Worm (Caenorhabditis elegans) whole organism, mixed stage, embryonic: ENCODE data around the gene F08G2.7.

ENCODE experiments used
- M03D4.4 ChIP-seq: sonication (generic microtip); optimal IDR thresholded peaks from 2 replicates; lab custom pipeline; 2017; ENCODE audit warnings: mild to moderate bottlenecking, missing genetic modification characterization, missing compliant biosample characterization
- bed-3 ChIP-seq: fragments of 200-800 bp; sonication (Bioruptor generic); optimal IDR thresholded peaks from 3 replicates; lab custom pipeline; 2018; ENCODE audit warnings: mild to moderate bottlenecking, missing genetic modification characterization, moderate library complexity, missing compliant biosample characterization
- blmp-1 ChIP-seq: fragments of 150-350 bp; optimal IDR thresholded peaks from 2 replicates; lab custom pipeline; 2014; ENCODE audit warnings: missing biosample characterization, missing genetic modification characterization
- ceh-39 ChIP-seq: fragments of 150-350 bp; optimal IDR thresholded peaks from 2 replicates; lab custom pipeline; 2014; ENCODE audit warnings: missing biosample characterization, missing genetic modification characterization
- ceh-43 ChIP-seq: fragments of 200-800 bp; sonication (Bioruptor generic); optimal IDR thresholded peaks from 2 replicates; lab custom pipeline; 2018; ENCODE audit warnings: mild to moderate bottlenecking, missing genetic modification characterization, moderate library complexity, missing compliant biosample characterization
- ceh-83 ChIP-seq: fragments of 200-800 bp; sonication (Bioruptor generic); optimal IDR thresholded peaks from 2 replicates; lab custom pipeline; 2018; ENCODE audit warnings: mild to moderate bottlenecking, missing genetic modification characterization, missing compliant biosample characterization
- ces-1 ChIP-seq: fragments of 150-350 bp; optimal IDR thresholded peaks from 2 replicates; lab custom pipeline; 2014; ENCODE audit warnings: missing biosample characterization, missing genetic modification reagents, missing genetic modification characterization
- cnd-1 ChIP-seq: fragments of 200-800 bp; sonication (Bioruptor generic); optimal IDR thresholded peaks from 2 replicates; lab custom pipeline; 2018; ENCODE audit warnings: mild to moderate bottlenecking, missing genetic modification characterization, missing compliant biosample characterization
- drap-1 ChIP-seq: fragments of 200-800 bp; sonication (Bioruptor generic); optimal IDR thresholded peaks from 3 replicates; lab custom pipeline; 2018; ENCODE audit warnings: mild to moderate bottlenecking, missing genetic modification characterization, missing compliant biosample characterization
- elt-1 ChIP-seq: sonication (generic microtip); optimal IDR thresholded peaks from 2 replicates; lab custom pipeline; 2017; ENCODE audit warnings: missing genetic modification characterization, mild to moderate bottlenecking, missing compliant biosample characterization, antibody characterized with exemption, moderate library complexity, borderline replicate concordance; ENCODE audit not compliant: insufficient read depth
- elt-3 ChIP-seq: fragments of 150-350 bp; optimal IDR thresholded peaks from 2 replicates; lab custom pipeline; 2014; ENCODE audit warnings: missing biosample characterization, missing genetic modification characterization
- flh-1 ChIP-seq: fragments of 200-800 bp; sonication (Bioruptor generic); optimal IDR thresholded peaks from 2 replicates; lab custom pipeline; 2018; ENCODE audit warnings: mild to moderate bottlenecking, missing genetic modification characterization, moderate library complexity, missing compliant biosample characterization
- ham-2 ChIP-seq: fragments of 200-800 bp; sonication (Bioruptor generic); optimal IDR thresholded peaks from 2 replicates; lab custom pipeline; 2018; ENCODE audit warnings: mild to moderate bottlenecking, missing genetic modification characterization, missing compliant biosample characterization
- hlh-1 ChIP-seq: fragments of 150-350 bp; optimal IDR thresholded peaks from 2 replicates; lab custom pipeline; 2014; ENCODE audit warnings: missing biosample characterization, missing genetic modification reagents, missing genetic modification characterization
- lin-13 ChIP-seq: fragments of 150-350 bp; optimal IDR thresholded peaks from 2 replicates; lab custom pipeline; 2014; ENCODE audit warnings: missing biosample characterization, missing genetic modification characterization
- lin-32 ChIP-seq: fragments of 200-800 bp; sonication (Bioruptor generic); optimal IDR thresholded peaks from 2 replicates; lab custom pipeline; 2018; ENCODE audit warnings: mild to moderate bottlenecking, missing genetic modification characterization, missing compliant biosample characterization
- lsy-2 ChIP-seq: fragments of 150-350 bp; optimal IDR thresholded peaks from 2 replicates; lab custom pipeline; 2014; ENCODE audit warnings: missing biosample characterization, missing genetic modification characterization
- mab-5 ChIP-seq: fragments of 150-350 bp; optimal IDR thresholded peaks from 2 replicates; lab custom pipeline; 2014; ENCODE audit warnings: missing biosample characterization, missing genetic modification characterization
- mep-1 ChIP-seq: fragments of 150-350 bp; optimal IDR thresholded peaks from 2 replicates; lab custom pipeline; 2017; ENCODE audit warnings: missing biosample characterization, missing genetic modification reagents, missing genetic modification characterization, inconsistent platforms
- mls-2 ChIP-seq: sonication (generic microtip); optimal IDR thresholded peaks from 2 replicates; lab custom pipeline; 2016; ENCODE audit warnings: mild to moderate bottlenecking, missing genetic modification characterization, moderate library complexity, missing compliant biosample characterization
- nhr-12 ChIP-seq: fragments of 150-350 bp; optimal IDR thresholded peaks from 2 replicates; lab custom pipeline; 2014; ENCODE audit warnings: missing biosample characterization, missing genetic modification characterization
- nhr-2 ChIP-seq: fragments of 150-350 bp; optimal IDR thresholded peaks from 2 replicates; lab custom pipeline; 2014; ENCODE audit warnings: missing biosample characterization, missing genetic modification characterization
- nhr-237 ChIP-seq: fragments of 150-350 bp; optimal IDR thresholded peaks from 2 replicates; lab custom pipeline; 2014; ENCODE audit warnings: missing biosample characterization, missing genetic modification characterization
- nhr-28 ChIP-seq: fragments of 150-350 bp; optimal IDR thresholded peaks from 2 replicates; lab custom pipeline; 2014; ENCODE audit warnings: missing biosample characterization, missing genetic modification characterization
- nhr-76 ChIP-seq: sonication (generic microtip); optimal IDR thresholded peaks from 2 replicates; lab custom pipeline; 2017; ENCODE audit warnings: missing biosample characterization, missing genetic modification characterization
- pha-4 ChIP-seq: fragments of 150-350 bp; optimal IDR thresholded peaks from 2 replicates; lab custom pipeline; 2018; ENCODE audit warnings: missing biosample characterization, missing genetic modification reagents, missing genetic modification characterization
- sem-2 ChIP-seq: fragments of 200-800 bp; sonication (Bioruptor generic); optimal IDR thresholded peaks from 2 replicates; lab custom pipeline; 2018; ENCODE audit warnings: mild to moderate bottlenecking, missing genetic modification characterization, missing compliant biosample characterization
- snpc-4 ChIP-seq: fragments of 150-350 bp; optimal IDR thresholded peaks from 2 replicates; lab custom pipeline; 2014; ENCODE audit warnings: missing biosample characterization, missing genetic modification characterization
- sptf-1 ChIP-seq: sonication (generic microtip); optimal IDR thresholded peaks from 2 replicates; lab custom pipeline; 2017; ENCODE audit warnings: mild to moderate bottlenecking, missing genetic modification characterization, moderate library complexity, missing compliant biosample characterization
- tbx-8 ChIP-seq: fragments of 200-800 bp; sonication (Bioruptor generic); optimal IDR thresholded peaks from 2 replicates; lab custom pipeline; 2018; ENCODE audit warnings: mild to moderate bottlenecking, missing genetic modification characterization, moderate library complexity, missing compliant biosample characterization
- unc-120 ChIP-seq: sonication (generic microtip); optimal IDR thresholded peaks from 2 replicates; lab custom pipeline; 2017; ENCODE audit warnings: missing genetic modification characterization, missing compliant biosample characterization; ENCODE audit not compliant: poor library complexity, severe bottlenecking
- unc-39 ChIP-seq: fragments of 150-350 bp; optimal IDR thresholded peaks from 2 replicates; lab custom pipeline; 2014; ENCODE audit warnings: missing biosample characterization, missing genetic modification characterization
- unc-62 ChIP-seq: fragments of 150-350 bp; optimal IDR thresholded peaks from 2 replicates; lab custom pipeline; 2014; ENCODE audit warnings: missing biosample characterization, missing genetic modification reagents, missing genetic modification characterization
- zip-8 ChIP-seq: fragments of 150-350 bp; optimal IDR thresholded peaks from 2 replicates; lab custom pipeline; 2014; ENCODE audit warnings: missing biosample characterization, missing genetic modification characterization
- ztf-11 ChIP-seq: fragments of 150-350 bp; optimal IDR thresholded peaks from 2 replicates; lab custom pipeline; 2014; ENCODE audit warnings: missing biosample characterization, missing genetic modification characterization

F08G2.7 gene

DNA sequence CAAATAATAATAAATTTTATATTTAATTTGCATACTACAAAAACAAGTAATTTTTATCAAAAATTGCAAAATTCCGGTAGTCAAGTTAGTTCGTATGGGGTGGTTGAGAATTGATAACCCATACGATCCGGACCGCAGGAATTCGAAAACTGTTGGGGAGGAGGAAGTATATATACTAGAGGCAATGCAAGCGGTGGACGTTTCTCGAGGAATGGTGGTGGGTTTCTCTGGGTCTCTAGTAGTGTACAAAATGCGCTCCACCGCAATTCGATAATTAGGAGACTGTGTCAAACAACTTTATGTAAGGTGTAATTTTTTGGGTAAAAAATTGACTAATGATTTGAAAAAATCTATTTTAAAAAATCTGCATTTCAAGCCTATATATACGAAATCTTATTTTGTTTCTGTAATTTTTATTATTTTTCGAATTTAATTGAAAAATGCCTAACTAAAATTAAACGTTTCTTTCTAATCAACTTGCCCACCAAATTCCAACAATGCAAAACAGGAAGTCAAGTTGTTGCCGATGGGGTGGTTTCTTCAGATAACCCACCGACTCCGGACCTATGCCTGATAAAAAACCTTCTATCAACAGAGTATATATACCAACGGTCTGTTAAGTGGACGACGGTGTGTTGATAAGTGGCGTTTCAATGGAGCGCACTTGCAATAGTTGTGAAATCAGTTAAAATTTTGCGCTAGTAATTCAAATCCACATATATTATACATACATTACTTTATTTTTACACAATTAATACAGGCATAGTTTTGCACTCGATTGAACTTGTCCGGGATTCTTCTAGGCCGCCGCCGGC, 6.4 kb downstream of the F08G2.7 start:
- TF ChIP-seq nhr-237 (tag; lab: Kevin White, UChicago) (peak; percentile 59), mep-1 (peak; percentile 90), mls-2 (tag; lab: Kevin White, UChicago) (peak; percentile 57), flh-1 (peak; percentile 2), tbx-8 (GFP tag; lab: Kevin White, UChicago) (peak; percentile 69), ham-2 (GFP tag; lab: Kevin White, UChicago) (peak; percentile 21), pha-4 (tag; lab: Kevin White, UChicago) (peak; percentile 96), ces-1 (peak; percentile 87), ceh-43 (peak; percentile 75), elt-3 (no peak), unc-39 (tag; lab: Kevin White, UChicago) (peak; percentile 47), ceh-83 (GFP tag; lab: Kevin White, UChicago) (peak; percentile 73), snpc-4 (tag; lab: Kevin White, UChicago) (no peak), blmp-1 (tag; lab: Kevin White, UChicago) (no peak), drap-1 (GFP tag; lab: Kevin White, UChicago) (peak; percentile 79), unc-120 (tag; lab: Kevin White, UChicago) (peak; percentile 47), ztf-11 (tag; lab: Kevin White, UChicago) (peak; percentile 23), cnd-1 (tag; lab: Kevin White, UChicago) (peak; percentile 90), elt-1 (tag; lab: Kevin White, UChicago) (no peak), sptf-1 (tag; lab: Kevin White, UChicago) (peak; percentile 91), lsy-2 (tag; lab: Kevin White, UChicago) (peak; percentile 77), bed-3 (GFP tag; lab: Kevin White, UChicago) (peak; percentile 75), unc-62 (GFP tag; lab: Kevin White, UChicago) (peak; percentile 61), mab-5 (tag; lab: Kevin White, UChicago) (no peak), ceh-39 (tag; lab: Kevin White, UChicago) (peak; percentile 96), zip-8 (tag; lab: Kevin White, UChicago) (no peak), nhr-12 (no peak), nhr-2 (tag; lab: Kevin White, UChicago) (peak; percentile 33), nhr-28 (peak; percentile 42), nhr-76 (tag; lab: Kevin White, UChicago) (no peak), lin-13 (peak; percentile 87), M03D4.4 (tag; lab: Kevin White, UChicago) (peak; percentile 88), hlh-1 (peak; percentile 64), lin-32 (GFP tag; lab: Kevin White, UChicago) (peak; percentile 72), sem-2 (GFP tag; lab: Kevin White, UChicago) (peak; percentile 26)

ce11 chrII:13833505-13833904, 7.5 kb downstream of the F08G2.7 start, which contains the start of gene F08G2.5:
TSS of gene F08G2.5 (minus strand) at chrII:13833631.
- TF ChIP-seq nhr-237 (tag; lab: Kevin White, UChicago) (no peak), hlh-1 (no peak), pha-4 (tag; lab: Kevin White, UChicago) (no peak), lin-32 (GFP tag; lab: Kevin White, UChicago) (no peak), flh-1 (no peak), unc-62 (GFP tag; lab: Kevin White, UChicago) (no peak), M03D4.4 (tag; lab: Kevin White, UChicago) (no peak), ztf-11 (tag; lab: Kevin White, UChicago) (no peak), ceh-39 (tag; lab: Kevin White, UChicago) (no peak), bed-3 (GFP tag; lab: Kevin White, UChicago) (no peak)

DNA sequence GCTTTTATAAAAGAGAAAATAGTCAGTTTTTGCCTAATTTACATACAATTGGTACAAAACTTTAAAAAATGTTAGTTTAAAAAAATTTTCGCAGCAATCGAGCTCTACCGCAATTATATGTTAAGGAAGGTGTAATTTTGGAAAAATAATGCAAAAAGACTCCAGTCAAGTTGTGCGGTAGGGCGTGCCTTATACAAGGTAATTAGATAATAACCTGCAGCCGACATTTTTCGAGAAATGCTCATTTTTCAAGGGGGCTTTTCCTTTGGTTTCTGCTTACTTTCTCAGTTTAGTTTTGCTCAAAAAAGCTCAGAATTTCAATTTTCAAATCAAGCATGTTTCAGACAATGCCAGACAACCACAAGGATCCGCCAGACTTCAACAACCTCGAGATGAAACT, 10.7 kb downstream of the F08G2.7 start, which contains the start of gene F08G2.4:
TSS of gene F08G2.4 (plus strand) at position 348 of the 400 bp plus-strand sequence.
- TF ChIP-seq ces-1 (peak; percentile 29), pha-4 (tag; lab: Kevin White, UChicago) (no peak), mab-5 (tag; lab: Kevin White, UChicago) (no peak), nhr-237 (tag; lab: Kevin White, UChicago) (no peak), snpc-4 (tag; lab: Kevin White, UChicago) (no peak), unc-62 (GFP tag; lab: Kevin White, UChicago) (no peak), nhr-76 (tag; lab: Kevin White, UChicago) (no peak), mep-1 (no peak)
- TF ChIP-seq, all 35 proteins: peak for 1
